Fruit fly (Drosophila melanogaster): ENCODE results near the gene SkpA.

- no peak for TF ChIP-seq psq (optimal IDR thresholded peaks at IDR 0.05)
- TF ChIP-seq pan (optimal IDR thresholded peaks at IDR 0.05): no peak
- no peak for TF ChIP-seq EcR (GFP tag; optimal IDR thresholded peaks at IDR 0.05)
Measured at dm6 chrX:693911-694310, 38.0 kb downstream of the SkpA start.
